Worm (Caenorhabditis elegans) whole organism, L3 larva: ENCODE data around the gene srt-13.
A peak's percentile ranks its signal among the peaks of the same experiment; 100 is the strongest.
"Not testable (repeated sequence)": the region's sequence is repeated elsewhere in the genome, so short reads cannot be mapped to it uniquely, and the experiment has no call there.

Source experiments
- R02D3.7 ChIP-seq: fragments of 150-350 bp; optimal IDR thresholded peaks from 2 replicates; lab custom pipeline; 2014; ENCODE audit warnings: missing biosample characterization, missing genetic modification characterization
- ceh-28 ChIP-seq: fragments of 150-350 bp; optimal IDR thresholded peaks from 2 replicates; lab custom pipeline; 2014; ENCODE audit warnings: missing biosample characterization, missing genetic modification reagents, missing genetic modification characterization
- ceh-82 ChIP-seq: fragments of 150-350 bp; optimal IDR thresholded peaks from 2 replicates; lab custom pipeline; 2014; ENCODE audit warnings: missing biosample characterization, missing genetic modification characterization
- egl-27 ChIP-seq: sonication (generic microtip); optimal IDR thresholded peaks from 4 replicates; lab custom pipeline; 2017; ENCODE audit warnings: missing biosample characterization, missing genetic modification reagents, missing genetic modification characterization
- elt-1 ChIP-seq: fragments of 150-350 bp; optimal IDR thresholded peaks from 2 replicates; lab custom pipeline; 2014; ENCODE audit warnings: missing biosample characterization, missing genetic modification characterization
- elt-3 ChIP-seq, 3 experiments: fragments of 150-350 bp in 1 of 3; sonication (generic microtip) in 2 of 3; optimal IDR thresholded peaks; 2 replicates in 2 of 3; 4 replicates in 1 of 3; lab custom pipeline; 2014 to 2017; ENCODE audit warnings: missing biosample characterization in 3 of 3, missing genetic modification characterization in 3 of 3
- eor-1 ChIP-seq, 2 experiments: fragments of 150-350 bp; optimal IDR thresholded peaks; 2 replicates each; lab custom pipeline; 2014 to 2018; ENCODE audit warnings: missing biosample characterization in 2 of 2, missing genetic modification characterization in 2 of 2
- fkh-10 ChIP-seq: sonication (generic microtip); optimal IDR thresholded peaks from 2 replicates; lab custom pipeline; 2017; ENCODE audit warnings: missing biosample characterization, missing genetic modification reagents, missing genetic modification characterization
- fkh-2 ChIP-seq: fragments of 150-350 bp; optimal IDR thresholded peaks from 2 replicates; lab custom pipeline; 2014; ENCODE audit warnings: missing biosample characterization, missing genetic modification reagents, missing genetic modification characterization
- hmg-11 ChIP-seq: sonication (generic microtip); optimal IDR thresholded peaks from 2 replicates; lab custom pipeline; 2016; ENCODE audit warnings: missing genetic modification characterization, missing compliant biosample characterization
- lin-15B ChIP-seq: fragments of 150-350 bp; optimal IDR thresholded peaks from 2 replicates; lab custom pipeline; 2014; ENCODE audit warnings: missing biosample characterization, missing genetic modification characterization
- lin-39 ChIP-seq: fragments of 150-350 bp; optimal IDR thresholded peaks from 2 replicates; lab custom pipeline; 2018; ENCODE audit warnings: missing biosample characterization, missing genetic modification reagents, missing genetic modification characterization
- lsy-12 ChIP-seq: sonication (generic microtip); optimal IDR thresholded peaks from 2 replicates; lab custom pipeline; 2016; ENCODE audit warnings: mild to moderate bottlenecking, missing genetic modification characterization, missing compliant biosample characterization
- nfya-1 ChIP-seq: sonication (generic microtip); optimal IDR thresholded peaks from 2 replicates; lab custom pipeline; 2017; ENCODE audit warnings: missing genetic modification characterization, mild to moderate bottlenecking, missing compliant biosample characterization, antibody characterized with exemption, moderate library complexity; ENCODE audit not compliant: insufficient read depth
- nhr-12 ChIP-seq: fragments of 150-350 bp; optimal IDR thresholded peaks from 2 replicates; lab custom pipeline; 2014; ENCODE audit warnings: missing biosample characterization, missing genetic modification characterization
- nhr-23 ChIP-seq: fragments of 150-350 bp; optimal IDR thresholded peaks from 2 replicates; lab custom pipeline; 2014; ENCODE audit warnings: missing biosample characterization, missing genetic modification reagents, missing genetic modification characterization
- nhr-25 ChIP-seq: sonication (generic microtip); optimal IDR thresholded peaks from 2 replicates; lab custom pipeline; 2017; ENCODE audit warnings: missing biosample characterization, missing genetic modification characterization
- nhr-43 ChIP-seq: sonication (generic microtip); optimal IDR thresholded peaks from 2 replicates; lab custom pipeline; 2016; ENCODE audit warnings: mild to moderate bottlenecking, missing genetic modification characterization, missing compliant biosample characterization; ENCODE audit not compliant: poor library complexity, severe bottlenecking
- nhr-67 ChIP-seq: fragments of 150-350 bp; optimal IDR thresholded peaks from 2 replicates; lab custom pipeline; 2014; ENCODE audit warnings: missing biosample characterization, missing genetic modification characterization
- nhr-76 ChIP-seq: fragments of 150-350 bp; sonication (generic microtip); optimal IDR thresholded peaks from 5 replicates; lab custom pipeline; 2014; ENCODE audit warnings: missing biosample characterization, missing genetic modification characterization
- pha-4 ChIP-seq: fragments of 150-350 bp; optimal IDR thresholded peaks from 2 replicates; lab custom pipeline; 2014; ENCODE audit warnings: missing biosample characterization, missing genetic modification reagents, missing genetic modification characterization
- sea-2 ChIP-seq: fragments of 150-350 bp; sonication (generic microtip); optimal IDR thresholded peaks from 4 replicates; lab custom pipeline; 2014; ENCODE audit warnings: missing biosample characterization, missing genetic modification reagents, missing genetic modification characterization
- skn-1 ChIP-seq: fragments of 150-350 bp; optimal IDR thresholded peaks from 2 replicates; lab custom pipeline; 2014; ENCODE audit warnings: missing biosample characterization, missing genetic modification characterization
- tbx-2 ChIP-seq: sonication (generic microtip); optimal IDR thresholded peaks from 2 replicates; lab custom pipeline; 2016; ENCODE audit warnings: mild to moderate bottlenecking, missing genetic modification characterization, missing compliant biosample characterization
- unc-39 ChIP-seq: sonication (generic microtip); optimal IDR thresholded peaks from 4 replicates; lab custom pipeline; 2017; ENCODE audit warnings: missing biosample characterization, missing genetic modification characterization
- zag-1 ChIP-seq: fragments of 150-350 bp; optimal IDR thresholded peaks from 2 replicates; lab custom pipeline; 2014; ENCODE audit warnings: missing biosample characterization, missing genetic modification characterization
- ztf-4 ChIP-seq: fragments of 150-350 bp; optimal IDR thresholded peaks from 2 replicates; lab custom pipeline; 2014; ENCODE audit warnings: missing biosample characterization, missing genetic modification characterization

Gene srt-13

ce11 chrV:4219342-4219741, 30.6 kb downstream of the srt-13 start, which contains the start of gene nlp-9:
TSS of gene nlp-9 (plus strand) at chrV:4219642.
- TF ChIP-seq skn-1 (tag; lab: Kevin White, UChicago) = no peak
- TF ChIP-seq egl-27 (tag; lab: Kevin White, UChicago) = no peak
- TF ChIP-seq R02D3.7 (tag; lab: Kevin White, UChicago) = no peak
- TF ChIP-seq unc-39 (tag; lab: Kevin White, UChicago) = no peak

ce11 chrV:4218268-4218667, 31.7 kb downstream of the srt-13 start:
- no peak for TF ChIP-seq nhr-67 (tag; lab: Kevin White, UChicago)
- no peak for TF ChIP-seq nhr-23
- TF ChIP-seq nfya-1 (tag; lab: Kevin White, UChicago) = peak; percentile 10
- TF ChIP-seq lin-39 (tag; lab: Kevin White, UChicago) = peak; percentile 24
- no peak for TF ChIP-seq lsy-12 (tag; lab: Kevin White, UChicago)
- TF ChIP-seq elt-1 (tag; lab: Kevin White, UChicago) = peak; percentile 46

- no peak for TF ChIP-seq elt-1 (tag; lab: Kevin White, UChicago)
- no peak for TF ChIP-seq unc-39 (tag; lab: Kevin White, UChicago)
- TF ChIP-seq pha-4 = no peak
- no peak for TF ChIP-seq ceh-28 (tag; lab: Kevin White, UChicago)
- no peak for TF ChIP-seq nhr-12 (tag; lab: Kevin White, UChicago)
Observed at ce11 chrV:4216902-4217301, 33.0 kb downstream of the srt-13 start.

ce11 chrV:4215856-4216255, 34.1 kb downstream of the srt-13 start, which contains the start of gene H43I07.4:
TSS of gene H43I07.4 (plus strand) at chrV:4216156.
- TF ChIP-seq nhr-43, hmg-11, egl-27 (tag; lab: Kevin White, UChicago): not testable (repeated sequence)

ce11 chrV:4211521-4211920, 38.4 kb downstream of the srt-13 start:
- peak; percentile 75 for TF ChIP-seq fkh-10 (GFP tag; lab: Kevin White, UChicago)
- no peak for TF ChIP-seq eor-1 (tag; optimal IDR thresholded peaks at IDR 0.05; lab: Kevin White, UChicago)

- TF ChIP-seq elt-1 (tag; lab: Kevin White, UChicago) = no peak
- TF ChIP-seq fkh-2 = no peak
- no peak for TF ChIP-seq pha-4
- TF ChIP-seq nhr-76 = no peak
- no peak for TF ChIP-seq nhr-25
- TF ChIP-seq sea-2 (GFP tag; lab: Kevin White, UChicago) = no peak
- TF ChIP-seq ceh-28 (tag; lab: Kevin White, UChicago) = no peak
- TF ChIP-seq ceh-82 = no peak
- no peak for TF ChIP-seq nfya-1 (tag; lab: Kevin White, UChicago)
- no peak for TF ChIP-seq ztf-4 (tag; lab: Kevin White, UChicago)
- TF ChIP-seq tbx-2 (tag; lab: Kevin White, UChicago) = no peak
Observed at ce11 chrV:4204421-4204820, 45.5 kb downstream of the srt-13 start, which contains the start of gene H43I07.1. TSS of gene H43I07.1 (plus strand) at chrV:4204721.

ce11 chrV:4199185-4199584, 50.8 kb downstream of the srt-13 start, which contains the start of gene rpac-40:
TSS of gene rpac-40 (plus strand) at chrV:4199485.
- TF ChIP-seq elt-3 (tag; optimal IDR thresholded peaks at IDR 0.05; lab: Kevin White, UChicago) = no peak
- no peak for TF ChIP-seq lin-15B (tag; lab: Kevin White, UChicago)
- no peak for TF ChIP-seq nhr-25
- no peak for TF ChIP-seq zag-1 (tag; lab: Kevin White, UChicago)
- TF ChIP-seq nhr-67 (tag; lab: Kevin White, UChicago) = no peak
- TF ChIP-seq tbx-2 (tag; lab: Kevin White, UChicago) = no peak
- no peak for TF ChIP-seq ceh-28 (tag; lab: Kevin White, UChicago)
- TF ChIP-seq eor-1 (tag; optimal IDR thresholded peaks at IDR 0.05; lab: Kevin White, UChicago) = no peak
- TF ChIP-seq, all 47 proteins: peak for 0
